Worm (Caenorhabditis elegans): ENCODE measurements around the gene zip-10.

- TF ChIP-seq snpc-4 (tag; optimal IDR thresholded peaks at IDR 0.05) (no peak), elt-3 (tag; optimal IDR thresholded peaks at IDR 0.05) (no peak)
These were observed at the start of gene zip-10 for ce11 chrV:11650720-11651119.
